Worm (Caenorhabditis elegans) whole organism, mixed stage, embryonic: ENCODE measurements around the gene B0280.7.

Source experiments
- bed-3 ChIP-seq: fragments of 200-800 bp; sonication (Bioruptor generic); optimal IDR thresholded peaks from 3 replicates; lab custom pipeline; 2018; ENCODE audit warnings: mild to moderate bottlenecking, missing genetic modification characterization, moderate library complexity, missing compliant biosample characterization
- blmp-1 ChIP-seq: fragments of 150-350 bp; optimal IDR thresholded peaks from 2 replicates; lab custom pipeline; 2014; ENCODE audit warnings: missing biosample characterization, missing genetic modification characterization
- elt-1 ChIP-seq: sonication (generic microtip); optimal IDR thresholded peaks from 2 replicates; lab custom pipeline; 2017; ENCODE audit warnings: missing genetic modification characterization, mild to moderate bottlenecking, missing compliant biosample characterization, antibody characterized with exemption, moderate library complexity, borderline replicate concordance; ENCODE audit not compliant: insufficient read depth
- elt-3 ChIP-seq: fragments of 150-350 bp; optimal IDR thresholded peaks from 2 replicates; lab custom pipeline; 2014; ENCODE audit warnings: missing biosample characterization, missing genetic modification characterization
- flh-1 ChIP-seq: fragments of 200-800 bp; sonication (Bioruptor generic); optimal IDR thresholded peaks from 2 replicates; lab custom pipeline; 2018; ENCODE audit warnings: mild to moderate bottlenecking, missing genetic modification characterization, moderate library complexity, missing compliant biosample characterization
- lin-32 ChIP-seq: fragments of 200-800 bp; sonication (Bioruptor generic); optimal IDR thresholded peaks from 2 replicates; lab custom pipeline; 2018; ENCODE audit warnings: mild to moderate bottlenecking, missing genetic modification characterization, missing compliant biosample characterization
- nhr-237 ChIP-seq: fragments of 150-350 bp; optimal IDR thresholded peaks from 2 replicates; lab custom pipeline; 2014; ENCODE audit warnings: missing biosample characterization, missing genetic modification characterization
- nhr-28 ChIP-seq: fragments of 150-350 bp; optimal IDR thresholded peaks from 2 replicates; lab custom pipeline; 2014; ENCODE audit warnings: missing biosample characterization, missing genetic modification characterization
- pha-4 ChIP-seq: fragments of 150-350 bp; optimal IDR thresholded peaks from 2 replicates; lab custom pipeline; 2018; ENCODE audit warnings: missing biosample characterization, missing genetic modification reagents, missing genetic modification characterization
- snpc-4 ChIP-seq: fragments of 150-350 bp; optimal IDR thresholded peaks from 2 replicates; lab custom pipeline; 2014; ENCODE audit warnings: missing biosample characterization, missing genetic modification characterization
- unc-62 ChIP-seq: fragments of 150-350 bp; optimal IDR thresholded peaks from 2 replicates; lab custom pipeline; 2014; ENCODE audit warnings: missing biosample characterization, missing genetic modification reagents, missing genetic modification characterization

- TF ChIP-seq blmp-1 (tag; lab: Kevin White, UChicago) (no peak), pha-4 (tag; lab: Kevin White, UChicago) (no peak), unc-62 (GFP tag; lab: Kevin White, UChicago) (no peak), elt-3 (tag; lab: Kevin White, UChicago) (no peak), elt-1 (tag; lab: Kevin White, UChicago) (no peak), lin-32 (no peak), bed-3 (no peak), nhr-28 (tag; lab: Kevin White, UChicago) (no peak), flh-1 (GFP tag; lab: Kevin White, UChicago) (no peak), nhr-237 (tag; lab: Kevin White, UChicago) (no peak), snpc-4 (tag; lab: Kevin White, UChicago) (no peak)
Measured at ce11 chrIII:7072452-7072851, 39.2 kb downstream of the B0280.7 start, which contains the start of gene lin-37.
